Worm (Caenorhabditis elegans): Measurements from ENCODE around the gene fbxb-103.

The fbxb-103 gene

DNA sequence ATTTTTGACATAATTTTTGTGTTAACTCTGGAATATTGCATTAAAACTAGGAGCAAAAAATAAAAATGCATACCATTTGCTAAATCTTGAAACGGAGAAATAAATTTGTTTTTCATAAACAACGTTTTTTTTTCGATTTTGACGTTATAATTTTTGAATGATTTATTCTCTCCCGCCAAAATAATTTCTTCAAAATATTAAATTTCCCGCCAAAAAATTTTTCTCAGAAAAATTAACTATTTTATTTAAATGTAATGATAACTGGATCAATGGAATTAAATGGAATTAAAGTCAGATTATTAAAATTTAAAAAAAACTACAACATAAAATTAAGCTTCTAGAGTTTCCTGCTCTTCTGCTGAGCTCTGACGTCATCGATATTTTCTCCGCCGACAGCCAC, 29.8 kb upstream of the fbxb-103 start, which contains the start of gene nep-3 (continued):
- TF ChIP-seq tlp-1 (tag; optimal IDR thresholded peaks at IDR 0.05) (no peak), blmp-1 (tag; optimal IDR thresholded peaks at IDR 0.05) (no peak)

DNA sequence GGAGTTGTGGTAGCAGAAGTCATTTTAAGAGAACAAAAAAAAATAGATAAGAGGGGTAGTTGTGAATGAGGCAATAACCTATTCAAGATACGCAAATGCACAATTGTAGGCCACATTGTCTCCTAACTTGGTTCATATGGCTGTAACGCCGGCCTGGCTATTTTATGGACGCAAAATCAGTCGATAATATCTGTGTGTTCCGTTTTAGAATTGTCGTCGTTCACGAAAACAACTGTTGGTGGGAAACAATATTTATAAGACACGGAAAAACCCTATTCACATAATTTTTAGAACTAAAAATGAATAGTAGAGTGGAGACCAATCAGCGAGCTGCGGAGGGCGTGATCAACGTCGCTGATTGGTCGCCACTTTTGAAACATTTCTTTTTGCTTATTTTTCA, 29.1 kb upstream of the fbxb-103 start, which contains the start of gene sdz-7:
Gene sdz-7 (minus strand): TSS at position 101 of the 400 bp plus-strand sequence.
- TF ChIP-seq hlh-17 (GFP tag; optimal IDR thresholded peaks at IDR 0.05; ENCODE audit: borderline replicate concordance) (no peak), jun-1 (tag; optimal IDR thresholded peaks at IDR 0.05) (no peak), grh-1 (GFP tag; IDR thresholded peaks at IDR 0.05) (no peak), nhr-28 (tag; optimal IDR thresholded peaks at IDR 0.05) (no peak), zag-1 (tag; optimal IDR thresholded peaks at IDR 0.05) (no peak), mef-2 (tag; optimal IDR thresholded peaks at IDR 0.05) (no peak), unc-62 (GFP tag; optimal IDR thresholded peaks at IDR 0.05) (no peak), lin-35 (GFP tag; optimal IDR thresholded peaks at IDR 0.05) (no peak)

DNA sequence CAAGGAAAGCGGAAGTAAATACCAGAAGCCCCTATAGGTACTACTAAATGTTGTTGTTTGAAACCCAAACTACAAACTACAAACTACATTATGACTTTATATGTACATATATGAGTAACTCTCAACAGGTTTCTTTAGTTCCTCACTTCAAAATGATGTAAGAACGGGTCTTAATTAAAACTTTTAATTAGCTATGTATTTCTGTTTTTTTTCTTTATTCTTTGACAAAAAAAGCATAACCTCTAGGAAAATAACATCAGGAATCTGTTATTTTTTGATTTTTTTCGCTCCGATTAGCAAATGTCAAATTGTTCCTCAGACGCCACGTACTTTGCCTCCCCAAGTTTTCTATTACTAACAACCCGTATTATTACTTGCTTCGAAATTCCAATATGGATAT, 28.6 kb upstream of the fbxb-103 start, which contains the start of gene srh-250:
Gene srh-250 (plus strand): TSS at position 301 of the 400 bp plus-strand sequence.
- TF ChIP-seq nhr-237 (tag; optimal IDR thresholded peaks at IDR 0.05), result no peak
- TF ChIP-seq fos-1 (tag; optimal IDR thresholded peaks at IDR 0.05), result no peak
- no peak for TF ChIP-seq irx-1 (tag; optimal IDR thresholded peaks at IDR 0.05)
- TF ChIP-seq lsy-2 (tag; optimal IDR thresholded peaks at IDR 0.05), result no peak
- no peak for TF ChIP-seq ces-1 (GFP tag; optimal IDR thresholded peaks at IDR 0.05)

DNA sequence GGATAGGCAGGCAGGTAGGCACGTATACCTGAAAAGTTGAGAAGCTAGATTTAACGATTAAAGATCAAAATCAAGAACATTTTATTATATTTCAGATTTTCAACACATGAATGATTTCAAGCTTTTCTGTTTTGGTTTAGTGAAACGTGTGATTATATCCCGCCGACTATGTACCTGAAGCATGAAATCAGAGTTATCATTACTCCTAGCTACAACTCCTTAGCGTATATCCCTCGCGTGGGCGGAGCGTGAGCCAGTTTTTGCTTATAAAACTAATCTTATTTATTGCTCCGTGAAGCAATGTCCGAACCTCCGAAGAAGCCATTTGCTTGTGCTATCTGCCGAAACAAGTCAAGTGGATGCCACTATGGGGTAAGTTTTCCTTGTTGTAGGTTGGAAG, 27.0 kb upstream of the fbxb-103 start, which contains the start of gene nhr-166:
Gene nhr-166 (plus strand): TSS at position 301 of the 400 bp plus-strand sequence.
- TF ChIP-seq ets-5 (GFP tag; IDR thresholded peaks at IDR 0.05) (no peak), zag-1 (tag; optimal IDR thresholded peaks at IDR 0.05) (no peak), aha-1 (tag; optimal IDR thresholded peaks at IDR 0.05) (no peak)

DNA sequence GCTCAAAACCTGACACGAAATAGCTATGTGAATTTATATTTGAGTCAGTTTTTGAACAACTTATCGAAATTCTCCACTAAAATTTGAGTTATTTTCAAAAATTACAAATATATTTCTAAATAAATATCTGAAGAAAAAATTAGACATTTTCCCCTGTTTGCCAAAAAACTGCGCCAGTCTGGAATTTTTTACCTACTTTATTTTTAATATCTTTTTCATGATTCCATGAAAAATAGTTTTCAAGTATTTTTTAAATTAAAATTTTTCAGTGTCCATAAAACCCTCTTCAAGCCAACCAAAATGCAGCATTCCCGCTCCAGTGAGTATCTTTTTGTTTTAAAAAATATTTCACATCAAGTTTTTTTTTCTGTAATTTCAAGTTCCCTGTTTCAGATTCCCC, 15.8 kb upstream of the fbxb-103 start, which contains the start of gene F53C3.8:
Gene F53C3.8 (plus strand): TSS at position 301 of the 400 bp plus-strand sequence.
- TF ChIP-seq aly-2 (tag; optimal IDR thresholded peaks at IDR 0.05) (no peak), ceh-63 (GFP tag; optimal IDR thresholded peaks at IDR 0.05) (no peak), lin-35 (GFP tag; optimal IDR thresholded peaks at IDR 0.05) (no peak), ets-5 (GFP tag; IDR thresholded peaks at IDR 0.05) (no peak), hlh-17 (GFP tag; optimal IDR thresholded peaks at IDR 0.05; ENCODE audit: borderline replicate concordance) (no peak), ceh-90 (tag; optimal IDR thresholded peaks at IDR 0.05) (no peak)

DNA sequence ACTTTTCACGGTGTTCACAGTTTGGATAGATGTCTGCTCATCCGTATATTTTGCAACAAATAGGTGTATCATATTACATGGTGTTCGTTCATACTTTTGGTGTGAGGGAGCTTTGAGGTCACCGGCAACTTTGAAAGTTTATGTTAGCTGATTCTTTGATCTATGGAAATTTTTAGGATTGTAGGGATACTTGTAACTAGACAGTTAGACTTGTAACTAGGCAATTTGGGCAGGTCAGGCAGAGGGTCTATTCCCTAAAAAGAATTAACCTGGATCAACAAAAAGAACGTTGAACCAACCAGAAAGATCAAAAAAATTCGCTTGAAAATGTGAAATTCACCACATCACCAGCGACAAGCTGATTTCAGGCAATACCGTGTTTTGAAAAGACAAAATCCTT, 13.0 kb upstream of the fbxb-103 start:
- TF ChIP-seq fos-1 (tag; optimal IDR thresholded peaks at IDR 0.05), result no peak
- no peak for TF ChIP-seq ceh-90 (tag; optimal IDR thresholded peaks at IDR 0.05)
- no peak for TF ChIP-seq nhr-85 (tag)
- no peak for TF ChIP-seq Y116A8C.19 (tag; optimal IDR thresholded peaks at IDR 0.05; ENCODE audit: borderline replicate concordance)
- TF ChIP-seq C34B4.2 (tag; optimal IDR thresholded peaks at IDR 0.05), result no peak
- TF ChIP-seq blmp-1 (tag; optimal IDR thresholded peaks at IDR 0.05), result no peak
- no peak for TF ChIP-seq nhr-90 (tag; optimal IDR thresholded peaks at IDR 0.05; ENCODE audit: poor library complexity)
- no peak for TF ChIP-seq alr-1 (tag; optimal IDR thresholded peaks at IDR 0.05; ENCODE audit: borderline replicate concordance)
- no peak for TF ChIP-seq nhr-47 (tag; optimal IDR thresholded peaks at IDR 0.05)
- no peak for TF ChIP-seq pag-3 (tag; optimal IDR thresholded peaks at IDR 0.05; ENCODE audit: borderline replicate concordance, insufficient read depth)
- TF ChIP-seq xbp-1 (tag; optimal IDR thresholded peaks at IDR 0.05), result no peak
- TF ChIP-seq sup-37 (GFP tag; optimal IDR thresholded peaks at IDR 0.05), result no peak
- no peak for TF ChIP-seq lsy-2 (tag; optimal IDR thresholded peaks at IDR 0.05)
- no peak for TF ChIP-seq C04F5.9 (tag; optimal IDR thresholded peaks at IDR 0.05)
- no peak for TF ChIP-seq swsn-7 (tag; optimal IDR thresholded peaks at IDR 0.05)
- TF ChIP-seq ztf-4 (tag; optimal IDR thresholded peaks at IDR 0.05), result no peak
- TF ChIP-seq ceh-88 (GFP tag; IDR thresholded peaks at IDR 0.05), result no peak
- no peak for TF ChIP-seq isw-1 (GFP tag; IDR thresholded peaks at IDR 0.05)

All from whole organism, L1 larva.